Worm (Caenorhabditis elegans) whole organism, mixed stage, embryonic: ENCODE results near the gene chil-17.
"Not testable (repeated sequence)": the region's sequence is repeated elsewhere in the genome, so short reads cannot be mapped to it uniquely, and the experiment has no call there.

ENCODE experiments used
- bed-3 ChIP-seq: fragments of 200-800 bp; sonication (Bioruptor generic); optimal IDR thresholded peaks from 3 replicates; lab custom pipeline; 2018; ENCODE audit warnings: mild to moderate bottlenecking, missing genetic modification characterization, moderate library complexity, missing compliant biosample characterization
- blmp-1 ChIP-seq: fragments of 150-350 bp; optimal IDR thresholded peaks from 2 replicates; lab custom pipeline; 2014; ENCODE audit warnings: missing biosample characterization, missing genetic modification characterization
- ceh-39 ChIP-seq: fragments of 150-350 bp; optimal IDR thresholded peaks from 2 replicates; lab custom pipeline; 2014; ENCODE audit warnings: missing biosample characterization, missing genetic modification characterization
- ceh-43 ChIP-seq: fragments of 200-800 bp; sonication (Bioruptor generic); optimal IDR thresholded peaks from 2 replicates; lab custom pipeline; 2018; ENCODE audit warnings: mild to moderate bottlenecking, missing genetic modification characterization, moderate library complexity, missing compliant biosample characterization
- ceh-83 ChIP-seq: fragments of 200-800 bp; sonication (Bioruptor generic); optimal IDR thresholded peaks from 2 replicates; lab custom pipeline; 2018; ENCODE audit warnings: mild to moderate bottlenecking, missing genetic modification characterization, missing compliant biosample characterization
- ces-1 ChIP-seq: fragments of 150-350 bp; optimal IDR thresholded peaks from 2 replicates; lab custom pipeline; 2014; ENCODE audit warnings: missing biosample characterization, missing genetic modification reagents, missing genetic modification characterization
- drap-1 ChIP-seq: fragments of 200-800 bp; sonication (Bioruptor generic); optimal IDR thresholded peaks from 3 replicates; lab custom pipeline; 2018; ENCODE audit warnings: mild to moderate bottlenecking, missing genetic modification characterization, missing compliant biosample characterization
- elt-1 ChIP-seq: sonication (generic microtip); optimal IDR thresholded peaks from 2 replicates; lab custom pipeline; 2017; ENCODE audit warnings: missing genetic modification characterization, mild to moderate bottlenecking, missing compliant biosample characterization, antibody characterized with exemption, moderate library complexity, borderline replicate concordance; ENCODE audit not compliant: insufficient read depth
- elt-3 ChIP-seq: fragments of 150-350 bp; optimal IDR thresholded peaks from 2 replicates; lab custom pipeline; 2014; ENCODE audit warnings: missing biosample characterization, missing genetic modification characterization
- flh-1 ChIP-seq: fragments of 200-800 bp; sonication (Bioruptor generic); optimal IDR thresholded peaks from 2 replicates; lab custom pipeline; 2018; ENCODE audit warnings: mild to moderate bottlenecking, missing genetic modification characterization, moderate library complexity, missing compliant biosample characterization
- ham-2 ChIP-seq: fragments of 200-800 bp; sonication (Bioruptor generic); optimal IDR thresholded peaks from 2 replicates; lab custom pipeline; 2018; ENCODE audit warnings: mild to moderate bottlenecking, missing genetic modification characterization, missing compliant biosample characterization
- hlh-1 ChIP-seq: fragments of 150-350 bp; optimal IDR thresholded peaks from 2 replicates; lab custom pipeline; 2014; ENCODE audit warnings: missing biosample characterization, missing genetic modification reagents, missing genetic modification characterization
- lin-13 ChIP-seq: fragments of 150-350 bp; optimal IDR thresholded peaks from 2 replicates; lab custom pipeline; 2014; ENCODE audit warnings: missing biosample characterization, missing genetic modification characterization
- lin-32 ChIP-seq: fragments of 200-800 bp; sonication (Bioruptor generic); optimal IDR thresholded peaks from 2 replicates; lab custom pipeline; 2018; ENCODE audit warnings: mild to moderate bottlenecking, missing genetic modification characterization, missing compliant biosample characterization
- lsy-2 ChIP-seq: fragments of 150-350 bp; optimal IDR thresholded peaks from 2 replicates; lab custom pipeline; 2014; ENCODE audit warnings: missing biosample characterization, missing genetic modification characterization
- mep-1 ChIP-seq: fragments of 150-350 bp; optimal IDR thresholded peaks from 2 replicates; lab custom pipeline; 2017; ENCODE audit warnings: missing biosample characterization, missing genetic modification reagents, missing genetic modification characterization, inconsistent platforms
- mls-2 ChIP-seq: sonication (generic microtip); optimal IDR thresholded peaks from 2 replicates; lab custom pipeline; 2016; ENCODE audit warnings: mild to moderate bottlenecking, missing genetic modification characterization, moderate library complexity, missing compliant biosample characterization
- nhr-2 ChIP-seq: fragments of 150-350 bp; optimal IDR thresholded peaks from 2 replicates; lab custom pipeline; 2014; ENCODE audit warnings: missing biosample characterization, missing genetic modification characterization
- nhr-237 ChIP-seq: fragments of 150-350 bp; optimal IDR thresholded peaks from 2 replicates; lab custom pipeline; 2014; ENCODE audit warnings: missing biosample characterization, missing genetic modification characterization
- nhr-28 ChIP-seq: fragments of 150-350 bp; optimal IDR thresholded peaks from 2 replicates; lab custom pipeline; 2014; ENCODE audit warnings: missing biosample characterization, missing genetic modification characterization
- nhr-76 ChIP-seq: sonication (generic microtip); optimal IDR thresholded peaks from 2 replicates; lab custom pipeline; 2017; ENCODE audit warnings: missing biosample characterization, missing genetic modification characterization
- pha-4 ChIP-seq: fragments of 150-350 bp; optimal IDR thresholded peaks from 2 replicates; lab custom pipeline; 2018; ENCODE audit warnings: missing biosample characterization, missing genetic modification reagents, missing genetic modification characterization
- sem-2 ChIP-seq: fragments of 200-800 bp; sonication (Bioruptor generic); optimal IDR thresholded peaks from 2 replicates; lab custom pipeline; 2018; ENCODE audit warnings: mild to moderate bottlenecking, missing genetic modification characterization, missing compliant biosample characterization
- snpc-4 ChIP-seq: fragments of 150-350 bp; optimal IDR thresholded peaks from 2 replicates; lab custom pipeline; 2014; ENCODE audit warnings: missing biosample characterization, missing genetic modification characterization
- sptf-1 ChIP-seq: sonication (generic microtip); optimal IDR thresholded peaks from 2 replicates; lab custom pipeline; 2017; ENCODE audit warnings: mild to moderate bottlenecking, missing genetic modification characterization, moderate library complexity, missing compliant biosample characterization
- tbx-8 ChIP-seq: fragments of 200-800 bp; sonication (Bioruptor generic); optimal IDR thresholded peaks from 2 replicates; lab custom pipeline; 2018; ENCODE audit warnings: mild to moderate bottlenecking, missing genetic modification characterization, moderate library complexity, missing compliant biosample characterization
- unc-39 ChIP-seq: fragments of 150-350 bp; optimal IDR thresholded peaks from 2 replicates; lab custom pipeline; 2014; ENCODE audit warnings: missing biosample characterization, missing genetic modification characterization
- unc-62 ChIP-seq: fragments of 150-350 bp; optimal IDR thresholded peaks from 2 replicates; lab custom pipeline; 2014; ENCODE audit warnings: missing biosample characterization, missing genetic modification reagents, missing genetic modification characterization
- zip-8 ChIP-seq: fragments of 150-350 bp; optimal IDR thresholded peaks from 2 replicates; lab custom pipeline; 2014; ENCODE audit warnings: missing biosample characterization, missing genetic modification characterization
- ztf-11 ChIP-seq: fragments of 150-350 bp; optimal IDR thresholded peaks from 2 replicates; lab custom pipeline; 2014; ENCODE audit warnings: missing biosample characterization, missing genetic modification characterization

The chil-17 gene

DNA sequence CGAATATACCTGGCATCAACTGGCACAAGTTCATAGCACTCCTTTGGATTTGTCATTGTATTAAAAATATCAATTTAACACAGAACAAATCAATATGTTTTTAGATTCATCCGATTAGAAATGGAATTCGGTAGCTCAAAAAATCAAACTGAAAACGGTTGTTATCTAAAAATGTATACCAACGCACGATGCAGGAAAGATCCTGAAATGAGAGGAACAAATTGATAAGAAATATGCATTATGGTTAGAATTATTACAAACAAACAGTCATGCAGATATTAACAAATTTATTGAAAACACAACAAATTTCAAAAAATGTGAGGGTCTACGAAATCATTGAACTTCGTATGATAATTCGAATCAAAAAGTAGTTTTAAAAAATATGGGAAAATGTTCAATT lies 30.1 kb upstream of the chil-17 start, which contains the start of gene T19H5.6:
Gene T19H5.6, minus strand, starts transcription at position 195 of the 400 bp plus-strand sequence.
- TF ChIP-seq ces-1 (GFP tag; lab: Kevin White, UChicago), result no peak
- no peak for TF ChIP-seq snpc-4 (tag; lab: Kevin White, UChicago)
- TF ChIP-seq elt-1 (tag; lab: Kevin White, UChicago), result no peak
- no peak for TF ChIP-seq sptf-1
- no peak for TF ChIP-seq mep-1 (tag; lab: Kevin White, UChicago)
- no peak for TF ChIP-seq unc-62 (GFP tag; lab: Kevin White, UChicago)
- no peak for TF ChIP-seq drap-1
- TF ChIP-seq ceh-39 (tag; lab: Kevin White, UChicago), result no peak
- TF ChIP-seq lsy-2 (tag; lab: Kevin White, UChicago), result no peak
- TF ChIP-seq hlh-1 (tag; lab: Kevin White, UChicago), result no peak
- no peak for TF ChIP-seq sem-2

DNA sequence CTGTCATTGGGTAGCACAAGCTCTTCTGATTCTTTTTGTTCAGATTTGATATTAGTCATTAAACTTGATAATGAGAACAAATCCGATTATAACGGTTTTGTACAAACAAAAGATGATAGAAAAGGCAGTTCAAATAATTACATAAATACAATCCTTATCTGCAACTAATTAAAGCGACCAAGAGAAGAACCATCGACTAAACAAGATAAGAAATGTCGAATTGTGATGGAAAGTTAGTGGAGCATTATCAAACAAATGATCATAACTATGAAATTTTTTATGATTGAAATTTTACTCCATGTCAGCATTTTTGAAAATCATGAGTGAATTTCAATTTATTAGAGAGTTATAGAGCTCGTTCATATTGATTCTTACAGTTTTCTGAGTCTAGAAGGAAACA lies 28.5 kb upstream of the chil-17 start, which contains the start of gene chil-23:
Gene chil-23, minus strand, starts transcription at position 198 of the 400 bp plus-strand sequence.
- no peak for TF ChIP-seq sem-2
- TF ChIP-seq tbx-8 (GFP tag; lab: Kevin White, UChicago), result no peak
- TF ChIP-seq ztf-11 (tag; lab: Kevin White, UChicago), result no peak
- no peak for TF ChIP-seq mep-1 (tag; lab: Kevin White, UChicago)
- TF ChIP-seq nhr-237 (tag; lab: Kevin White, UChicago), result no peak
- no peak for TF ChIP-seq mls-2 (tag; lab: Kevin White, UChicago)
- TF ChIP-seq lsy-2 (tag; lab: Kevin White, UChicago), result no peak
- no peak for TF ChIP-seq bed-3 (GFP tag; lab: Kevin White, UChicago)
- TF ChIP-seq ham-2, result no peak
- TF ChIP-seq nhr-2, result no peak
- TF ChIP-seq elt-1 (tag; lab: Kevin White, UChicago), result no peak
- no peak for TF ChIP-seq ceh-43 (GFP tag; lab: Kevin White, UChicago)
- TF ChIP-seq flh-1 (GFP tag; lab: Kevin White, UChicago), result no peak
- TF ChIP-seq sptf-1, result no peak
- no peak for TF ChIP-seq elt-3 (tag; lab: Kevin White, UChicago)
- no peak for TF ChIP-seq blmp-1 (tag; lab: Kevin White, UChicago)
- no peak for TF ChIP-seq ceh-83 (GFP tag; lab: Kevin White, UChicago)
- TF ChIP-seq nhr-76 (tag; lab: Kevin White, UChicago), result no peak
- TF ChIP-seq unc-39 (tag; lab: Kevin White, UChicago), result no peak
- no peak for TF ChIP-seq lin-13 (tag; lab: Kevin White, UChicago)

- TF ChIP-seq ces-1 (GFP tag; lab: Kevin White, UChicago) (no peak), pha-4 (tag; lab: Kevin White, UChicago) (no peak), ceh-43 (GFP tag; lab: Kevin White, UChicago) (no peak), sem-2 (no peak), ham-2 (no peak), hlh-1 (tag; lab: Kevin White, UChicago) (no peak), lin-13 (tag; lab: Kevin White, UChicago) (no peak), mep-1 (tag; lab: Kevin White, UChicago) (no peak), nhr-28 (tag; lab: Kevin White, UChicago) (no peak), elt-1 (tag; lab: Kevin White, UChicago) (no peak), lin-32 (GFP tag; lab: Kevin White, UChicago) (no peak), drap-1 (no peak)
These were observed 26.1 kb upstream of the chil-17 start, which contains the start of gene chil-22 for ce11 chrII:9466095-9466494. chil-22 (minus strand) TSS chrII:9466195.

- not testable (repeated sequence) for TF ChIP-seq sptf-1; pha-4 (tag; lab: Kevin White, UChicago); drap-1
- TF ChIP-seq, all 35 proteins: peak for 0; not testable (repeated sequence) for 35
These were observed 21.9 kb upstream of the chil-17 start, which contains the start of gene chil-21 for ce11 chrII:9461881-9462280. chil-21 (minus strand) TSS chrII:9461981.

- TF ChIP-seq ceh-83 (GFP tag; lab: Kevin White, UChicago); zip-8 (tag; lab: Kevin White, UChicago); tbx-8 (GFP tag; lab: Kevin White, UChicago): not testable (repeated sequence)
These were observed 19.5 kb upstream of the chil-17 start, which contains the start of gene R09D1.14 for ce11 chrII:9459462-9459861. R09D1.14 (minus strand) TSS chrII:9459562.
